Fruit fly (Drosophila melanogaster) whole organism, embryonic: Measurements from ENCODE around the gene Ddc.
A peak's percentile ranks its signal among the peaks of the same experiment; 100 is the strongest.

Experiments
- Asciz ChIP-seq: fragments of 200-800 bp; sonication (Bioruptor generic); optimal IDR thresholded peaks from 2 replicates; lab custom pipeline; 2017; ENCODE audit warnings: missing biosample characterization, mild to moderate bottlenecking, missing genetic modification characterization, missing genetic modification reagents
- BtbVII ChIP-seq: fragments of 200-800 bp; sonication (Bioruptor generic); optimal IDR thresholded peaks from 3 replicates; lab custom pipeline; 2017; ENCODE audit warnings: missing biosample characterization, mild to moderate bottlenecking, missing genetic modification characterization
- CG1024 ChIP-seq: fragments of 200-800 bp; sonication (Bioruptor generic); IDR thresholded peaks from 2 replicates; pipeline ENCODE4 v1.3.6; 2022; ENCODE audit warnings: missing biosample characterization, missing genetic modification characterization
- CG11723 ChIP-seq: fragments of 200-800 bp; sonication (Bioruptor generic); optimal IDR thresholded peaks from 2 replicates; lab custom pipeline; 2017; ENCODE audit warnings: missing biosample characterization, mild to moderate bottlenecking, missing genetic modification characterization
- CG12219 ChIP-seq: fragments of 200-800 bp; sonication (Bioruptor generic); optimal IDR thresholded peaks from 3 replicates; lab custom pipeline; 2018; ENCODE audit warnings: missing biosample characterization, mild to moderate bottlenecking, missing genetic modification characterization
- CG13775 ChIP-seq: fragments of 200-800 bp; sonication (Bioruptor generic); optimal IDR thresholded peaks from 3 replicates; lab custom pipeline; 2017; ENCODE audit warnings: missing biosample characterization, mild to moderate bottlenecking, missing genetic modification characterization
- CG14441 ChIP-seq: fragments of 200-800 bp; sonication (Bioruptor generic); IDR thresholded peaks from 2 replicates; pipeline ENCODE4 v1.3.6; 2022; ENCODE audit warnings: missing biosample characterization, missing genetic modification characterization
- CG17385 ChIP-seq: fragments of 200-800 bp; sonication (Bioruptor generic); optimal IDR thresholded peaks from 3 replicates; lab custom pipeline; 2018; ENCODE audit warnings: missing biosample characterization, mild to moderate bottlenecking, missing genetic modification characterization
- CG18476 ChIP-seq: fragments of 200-800 bp; sonication (Bioruptor generic); optimal IDR thresholded peaks from 2 replicates; lab custom pipeline; 2016; ENCODE audit warnings: missing biosample characterization, mild to moderate bottlenecking, missing genetic modification characterization
- CG2116 ChIP-seq: fragments of 200-800 bp; sonication (Bioruptor generic); optimal IDR thresholded peaks from 3 replicates; lab custom pipeline; 2018; ENCODE audit warnings: missing biosample characterization, mild to moderate bottlenecking, missing genetic modification characterization
- CG3163 ChIP-seq: fragments of 200-800 bp; sonication (Bioruptor generic); optimal IDR thresholded peaks from 3 replicates; lab custom pipeline; 2016; ENCODE audit warnings: missing biosample characterization, missing genetic modification characterization
- CG3407 ChIP-seq: fragments of 200-800 bp; sonication (Bioruptor generic); optimal IDR thresholded peaks from 2 replicates; lab custom pipeline; 2018; ENCODE audit warnings: missing biosample characterization, mild to moderate bottlenecking, missing genetic modification characterization
- CG34422 ChIP-seq: fragments of 200-800 bp; sonication (Bioruptor generic); IDR thresholded peaks from 3 replicates; pipeline ENCODE4 v1.3.6; 2022; ENCODE audit warnings: missing biosample characterization, missing genetic modification characterization
- CG3995 ChIP-seq: fragments of 200-800 bp; sonication (Bioruptor generic); optimal IDR thresholded peaks from 3 replicates; lab custom pipeline; 2016; ENCODE audit warnings: missing biosample characterization, missing genetic modification characterization
- CG6791 ChIP-seq: fragments of 200-800 bp; sonication (Bioruptor generic); IDR thresholded peaks from 3 replicates; pipeline ENCODE4 v1.3.6; 2022; ENCODE audit warnings: missing biosample characterization, missing genetic modification characterization; ENCODE audit not compliant: partially characterized antibody
- CkIIα-i1 ChIP-seq: fragments of 200-800 bp; sonication (Bioruptor generic); IDR thresholded peaks from 2 replicates; pipeline ENCODE4 v1.3.6; 2022; ENCODE audit warnings: missing biosample characterization, missing genetic modification characterization
- D ChIP-seq, 2 experiments: fragments of 200-800 bp in 1 of 2; fragments of >200 bp in 1 of 2; sonication (Bioruptor generic) in 1 of 2; optimal IDR thresholded peaks; 2 replicates in 1 of 2; 3 replicates in 1 of 2; lab custom pipeline; 2017; ENCODE audit warnings: mild to moderate bottlenecking in 1 of 2, missing biosample characterization in 1 of 2, missing genetic modification characterization in 1 of 2, missing genetic modification reagents in 1 of 2
- Fer3 ChIP-seq: fragments of 200-800 bp; sonication (Bioruptor generic); optimal IDR thresholded peaks from 2 replicates; lab custom pipeline; 2018; ENCODE audit warnings: missing biosample characterization, mild to moderate bottlenecking, missing genetic modification characterization, moderate library complexity
- Hmr ChIP-seq: fragments of 200-800 bp; sonication (Bioruptor generic); optimal IDR thresholded peaks from 3 replicates; lab custom pipeline; 2017; ENCODE audit warnings: mild to moderate bottlenecking, missing biosample characterization, missing genetic modification reagents, missing genetic modification characterization
- Ptx1 ChIP-seq: fragments of 200-800 bp; sonication (Bioruptor generic); IDR thresholded peaks from 2 replicates; pipeline ENCODE4 v1.3.6; 2022; ENCODE audit warnings: missing biosample characterization, missing genetic modification characterization
- Scr ChIP-seq: fragments of 200-800 bp; sonication (Bioruptor generic); IDR thresholded peaks from 2 replicates; pipeline ENCODE4 v1.3.6; 2022; ENCODE audit warnings: missing biosample characterization, missing genetic modification characterization; ENCODE audit not compliant: partially characterized antibody
- Ssrp ChIP-seq: fragments of 200-800 bp; sonication (Bioruptor generic); optimal IDR thresholded peaks from 2 replicates; lab custom pipeline; 2018; ENCODE audit warnings: missing biosample characterization, mild to moderate bottlenecking, missing genetic modification characterization, moderate library complexity
- Trl ChIP-seq, 3 experiments: fragments of >200 bp in 2 of 3; fragments of 200-800 bp in 1 of 3; sonication (Bioruptor generic) in 1 of 3; optimal IDR thresholded peaks; 2 replicates in 1 of 3; 3 replicates in 2 of 3; lab custom pipeline; 2016 to 2017; ENCODE audit warnings: missing biosample characterization in 1 of 3, missing genetic modification characterization in 1 of 3
- ato ChIP-seq: fragments of 200-800 bp; sonication (Bioruptor generic); IDR thresholded peaks from 2 replicates; pipeline ENCODE4 v1.3.6; 2022; ENCODE audit warnings: missing biosample characterization, missing genetic modification characterization; ENCODE audit not compliant: partially characterized antibody
- br ChIP-seq: fragments of >200 bp; optimal IDR thresholded peaks from 2 replicates; lab custom pipeline; 2017
- chinmo ChIP-seq: fragments of 200-800 bp; sonication (Bioruptor generic); IDR thresholded peaks from 4 replicates; pipeline ENCODE4 v1.3.6; 2022; ENCODE audit warnings: missing biosample characterization, missing genetic modification characterization; ENCODE audit not compliant: partially characterized antibody
- ci ChIP-seq: fragments of 200-800 bp; sonication (Bioruptor generic); IDR thresholded peaks from 3 replicates; pipeline ENCODE4 v1.3.6; 2022; ENCODE audit warnings: missing biosample characterization, missing genetic modification characterization
- corto ChIP-seq: fragments of 200-800 bp; sonication (Bioruptor generic); optimal IDR thresholded peaks from 2 replicates; lab custom pipeline; 2016; ENCODE audit warnings: missing biosample characterization, mild to moderate bottlenecking, missing genetic modification characterization, moderate library complexity
- croc ChIP-seq: fragments of 200-800 bp; sonication (Bioruptor generic); conservative IDR thresholded peaks from 3 replicates; pipeline ENCODE4 v1.3.6; 2022; ENCODE audit warnings: missing biosample characterization, missing genetic modification characterization
- dan ChIP-seq: fragments of 200-800 bp; sonication (Bioruptor generic); IDR thresholded peaks from 2 replicates; pipeline ENCODE4 v1.3.6; 2022; ENCODE audit warnings: missing biosample characterization, missing genetic modification characterization
- dati ChIP-seq: fragments of 200-800 bp; sonication (Bioruptor generic); IDR thresholded peaks from 2 replicates; pipeline ENCODE4 v1.3.6; 2022; ENCODE audit warnings: missing biosample characterization, missing genetic modification characterization
- disco-r ChIP-seq: fragments of 200-800 bp; sonication (Bioruptor generic); optimal IDR thresholded peaks from 2 replicates; lab custom pipeline; 2016; ENCODE audit warnings: missing biosample characterization, missing genetic modification characterization
- exex ChIP-seq: fragments of 200-800 bp; sonication (Bioruptor generic); optimal IDR thresholded peaks from 4 replicates; lab custom pipeline; 2018; ENCODE audit warnings: missing biosample characterization, mild to moderate bottlenecking, missing genetic modification characterization, moderate library complexity
- fd96Cb ChIP-seq: fragments of 200-800 bp; sonication (Bioruptor generic); optimal IDR thresholded peaks from 2 replicates; lab custom pipeline; 2018; ENCODE audit warnings: missing biosample characterization, mild to moderate bottlenecking, missing genetic modification characterization, moderate library complexity
- grn ChIP-seq: fragments of 200-800 bp; sonication (Bioruptor generic); optimal IDR thresholded peaks from 3 replicates; lab custom pipeline; 2017; ENCODE audit warnings: missing biosample characterization, missing genetic modification characterization
- hbn ChIP-seq: fragments of 200-800 bp; sonication (Bioruptor generic); IDR thresholded peaks from 2 replicates; pipeline ENCODE4 v1.3.6; 2022; ENCODE audit warnings: missing biosample characterization, missing genetic modification characterization; ENCODE audit not compliant: partially characterized antibody
- jing ChIP-seq: fragments of 200-800 bp; sonication (Bioruptor generic); optimal IDR thresholded peaks from 2 replicates; lab custom pipeline; 2018; ENCODE audit warnings: missing biosample characterization, mild to moderate bottlenecking, missing genetic modification characterization
- jumu ChIP-seq: fragments of 200-800 bp; sonication (Bioruptor generic); optimal IDR thresholded peaks from 3 replicates; lab custom pipeline; 2016; ENCODE audit warnings: missing biosample characterization, missing genetic modification characterization
- knrl ChIP-seq: fragments of 200-800 bp; sonication (Bioruptor generic); IDR thresholded peaks from 3 replicates; pipeline ENCODE4 v1.3.6; 2022; ENCODE audit warnings: missing biosample characterization, missing genetic modification characterization; ENCODE audit not compliant: partially characterized antibody
- nmo ChIP-seq: fragments of 200-800 bp; sonication (Bioruptor generic); optimal IDR thresholded peaks from 2 replicates; lab custom pipeline; 2018; ENCODE audit warnings: missing biosample characterization, mild to moderate bottlenecking, missing genetic modification characterization, moderate library complexity
- pita ChIP-seq: fragments of 200-800 bp; sonication (Bioruptor generic); optimal IDR thresholded peaks from 2 replicates; lab custom pipeline; 2017; ENCODE audit warnings: missing biosample characterization, mild to moderate bottlenecking, missing genetic modification characterization
- prd ChIP-seq, 3 experiments: fragments of >200 bp in 2 of 3; fragments of 200-800 bp in 1 of 3; sonication (Bioruptor generic) in 1 of 3; optimal IDR thresholded peaks in 2 of 3; IDR thresholded peaks in 1 of 3; 2 replicates in 2 of 3; 3 replicates in 1 of 3; pipeline versions ENCODE4 v1.3.6 to Lab custom; 2017 to 2022; ENCODE audit warnings: missing biosample characterization in 1 of 3, missing genetic modification characterization in 1 of 3
- pros ChIP-seq: fragments of 200-800 bp; sonication (Bioruptor generic); optimal IDR thresholded peaks from 3 replicates; lab custom pipeline; 2019; ENCODE audit warnings: missing biosample characterization, mild to moderate bottlenecking, missing genetic modification characterization, moderate library complexity
- sima ChIP-seq: fragments of 200-800 bp; sonication (Bioruptor generic); optimal IDR thresholded peaks from 2 replicates; lab custom pipeline; 2016; ENCODE audit warnings: missing biosample characterization, missing genetic modification characterization
- sisA ChIP-seq: fragments of 200-800 bp; sonication (Bioruptor generic); IDR thresholded peaks from 2 replicates; pipeline ENCODE4 v1.3.6; 2022; ENCODE audit warnings: missing biosample characterization, missing genetic modification characterization
- slbo ChIP-seq: fragments of 200-800 bp; sonication (Bioruptor generic); IDR thresholded peaks from 2 replicates; pipeline ENCODE4 v1.3.6; 2022; ENCODE audit warnings: missing biosample characterization, missing genetic modification characterization
- sob ChIP-seq: fragments of 200-800 bp; sonication (Bioruptor generic); IDR thresholded peaks from 2 replicates; pipeline ENCODE4 v1.3.6; 2022; ENCODE audit warnings: missing biosample characterization, missing genetic modification characterization
- sug ChIP-seq: fragments of 200-800 bp; optimal IDR thresholded peaks from 2 replicates; lab custom pipeline; 2019; ENCODE audit warnings: missing biosample characterization, mild to moderate bottlenecking, missing genetic modification characterization, moderate library complexity
- trem ChIP-seq: fragments of 200-800 bp; optimal IDR thresholded peaks from 3 replicates; lab custom pipeline; 2019; ENCODE audit warnings: missing biosample characterization, mild to moderate bottlenecking, missing genetic modification characterization, moderate library complexity

Gene Ddc

dm6 chr2L:19154893-19155389 lies 34.8 kb upstream of the Ddc start (continued):
- TF ChIP-seq exex (tag; lab: Kevin White, UChicago): no peak
- TF ChIP-seq br (lab: Kevin White, UChicago): no peak
- no peak for TF ChIP-seq CG13775 (GFP tag; lab: Kevin White, UChicago)
- TF ChIP-seq jumu (GFP tag; lab: Kevin White, UChicago): no peak
- TF ChIP-seq D (optimal IDR thresholded peaks at IDR 0.05; lab: Kevin White, UChicago): no peak
- TF ChIP-seq D (GFP tag; optimal IDR thresholded peaks at IDR 0.05; lab: Kevin White, UChicago): no peak
- no peak for TF ChIP-seq jing (GFP tag; lab: Kevin White, UChicago)
- TF ChIP-seq sob: no peak
- TF ChIP-seq prd (optimal IDR thresholded peaks at IDR 0.05; lab: Kevin White, UChicago): no peak
- no peak for TF ChIP-seq prd (GFP tag; IDR thresholded peaks at IDR 0.05; lab: Robert Waterston, UW)
- TF ChIP-seq dan (GFP tag; lab: Robert Waterston, UW): no peak
- peak in 1 of 2 experiments; percentile 22 for TF ChIP-seq Trl (optimal IDR thresholded peaks at IDR 0.05; lab: Kevin White, UChicago)
- TF ChIP-seq Trl (GFP tag; optimal IDR thresholded peaks at IDR 0.05; lab: Kevin White, UChicago): no peak
- TF ChIP-seq knrl (GFP tag; lab: Robert Waterston, UW): no peak
- TF ChIP-seq Scr: no peak
- 0 out of 3 replicates have a peak, but pooled peaks have one; percentile 26 for TF ChIP-seq ci (GFP tag; lab: Robert Waterston, UW)
- no peak for TF ChIP-seq CG17385 (GFP tag; lab: Kevin White, UChicago)
- no peak for TF ChIP-seq Ptx1 (GFP tag; lab: Robert Waterston, UW)
- no peak for TF ChIP-seq sima (GFP tag; lab: Kevin White, UChicago)
- no peak for TF ChIP-seq hbn (GFP tag; lab: Robert Waterston, UW)
- TF ChIP-seq pita: no peak
- TF ChIP-seq Asciz: no peak
- TF ChIP-seq trem (tag; lab: Kevin White, UChicago): no peak
- TF ChIP-seq croc (GFP tag; lab: Robert Waterston, UW): no peak
- no peak for TF ChIP-seq Hmr (GFP tag; lab: Kevin White, UChicago)
- no peak for TF ChIP-seq Ssrp (tag; lab: Kevin White, UChicago)
- TF ChIP-seq CG34422 (GFP tag; lab: Robert Waterston, UW): no peak
- no peak for TF ChIP-seq CG18476 (GFP tag; lab: Kevin White, UChicago)
- peak; percentile 42 for TF ChIP-seq grn
- no peak for TF ChIP-seq CG2116
- TF ChIP-seq CG3163: no peak
- no peak for TF ChIP-seq sisA (GFP tag; lab: Robert Waterston, UW)
- 0 out of 2 replicates have a peak, but pooled peaks have one; percentile 11 for TF ChIP-seq CG14441 (GFP tag; lab: Robert Waterston, UW)
- no peak for TF ChIP-seq corto (GFP tag; lab: Kevin White, UChicago)
- no peak for TF ChIP-seq slbo
- TF ChIP-seq fd96Cb (tag; lab: Kevin White, UChicago): no peak
- TF ChIP-seq CG6791: no peak
- no peak for TF ChIP-seq ato (GFP tag; lab: Robert Waterston, UW)
- no peak for TF ChIP-seq CG3407 (GFP tag; lab: Kevin White, UChicago)
- no peak for TF ChIP-seq CG1024 (GFP tag; lab: Robert Waterston, UW)
- no peak for TF ChIP-seq CG11723
- no peak for TF ChIP-seq CG12219 (GFP tag; lab: Kevin White, UChicago)
- no peak for TF ChIP-seq CG3995 (GFP tag; lab: Kevin White, UChicago)
- no peak for TF ChIP-seq dati (GFP tag; lab: Robert Waterston, UW)
- no peak for TF ChIP-seq BtbVII (GFP tag; lab: Kevin White, UChicago)
- TF ChIP-seq chinmo (GFP tag; lab: Robert Waterston, UW): peak; percentile 78; the same call in 1 of the 4 replicates
- peak; percentile 19 for TF ChIP-seq nmo (GFP tag; lab: Kevin White, UChicago)
- TF ChIP-seq Fer3 (tag; lab: Kevin White, UChicago): no peak
- no peak for TF ChIP-seq disco-r (GFP tag; lab: Kevin White, UChicago)
- TF ChIP-seq CkIIα-i1 (GFP tag; lab: Robert Waterston, UW): no peak
- peak; percentile 97 for TF ChIP-seq pros
- TF ChIP-seq sug (tag; lab: Kevin White, UChicago): no peak
